Worm (Caenorhabditis elegans) whole organism, L1 larva: ENCODE data around the gene Y48C3A.18.

ENCODE experiments used
- aly-2 ChIP-seq: fragments of 150-350 bp; optimal IDR thresholded peaks from 2 replicates; lab custom pipeline; 2014; ENCODE audit warnings: missing biosample characterization, missing genetic modification characterization
- ama-1 ChIP-seq: fragments of 150-350 bp; optimal IDR thresholded peaks from 2 replicates; lab custom pipeline; 2014
- irx-1 ChIP-seq: sonication (generic microtip); optimal IDR thresholded peaks from 2 replicates; lab custom pipeline; 2016; ENCODE audit warnings: missing genetic modification characterization, missing compliant biosample characterization
- lin-15B ChIP-seq: fragments of 150-350 bp; sonication (generic microtip); optimal IDR thresholded peaks from 3 replicates; lab custom pipeline; 2014; ENCODE audit warnings: missing biosample characterization, missing genetic modification characterization
- lsy-2 ChIP-seq, 2 experiments: fragments of 150-350 bp; optimal IDR thresholded peaks; 2 replicates each; lab custom pipeline; 2014; ENCODE audit warnings: missing biosample characterization in 2 of 2, missing genetic modification characterization in 2 of 2
- mep-1 ChIP-seq: fragments of 150-350 bp; optimal IDR thresholded peaks from 2 replicates; lab custom pipeline; 2014; ENCODE audit warnings: missing biosample characterization, missing genetic modification characterization
- rnt-1 ChIP-seq: sonication (generic microtip); optimal IDR thresholded peaks from 2 replicates; lab custom pipeline; 2016; ENCODE audit warnings: mild to moderate bottlenecking, missing genetic modification characterization, moderate library complexity, missing compliant biosample characterization
- unc-130 ChIP-seq: fragments of 150-350 bp; optimal IDR thresholded peaks from 2 replicates; lab custom pipeline; 2017; ENCODE audit warnings: missing biosample characterization, missing genetic modification characterization, inconsistent platforms
- ztf-11 ChIP-seq, 2 experiments: sonication (generic microtip); optimal IDR thresholded peaks; 2 replicates each; lab custom pipeline; 2016 to 2017; ENCODE audit warnings: missing genetic modification characterization in 2 of 2, missing biosample characterization in 1 of 2, missing compliant biosample characterization in 1 of 2

ce11 chrII:13461604-13462375 lies 49.4 kb downstream of the Y48C3A.18 start:
- peak; percentile 87 for TF ChIP-seq ama-1 (lab: Kevin White, UChicago)
- no peak for TF ChIP-seq aly-2 (tag; lab: Kevin White, UChicago)
- TF ChIP-seq irx-1 (tag; lab: Kevin White, UChicago): peak; percentile 50
- TF ChIP-seq lin-15B: no peak
- no peak for TF ChIP-seq ztf-11 (tag; optimal IDR thresholded peaks at IDR 0.05; lab: Kevin White, UChicago)
- peak; percentile 85 for TF ChIP-seq rnt-1 (tag; lab: Kevin White, UChicago)
- peak; percentile 47 to 67 for TF ChIP-seq lsy-2 (tag; optimal IDR thresholded peaks at IDR 0.05; lab: Kevin White, UChicago)
- TF ChIP-seq mep-1 (tag; lab: Kevin White, UChicago): peak; percentile 71
- TF ChIP-seq unc-130 (tag; lab: Kevin White, UChicago): peak; percentile 89
